Worm (Caenorhabditis elegans) whole organism, midembryonic: Measurements from ENCODE around the gene C01B10.3.

Experiments used
- T22C8.4 ChIP-seq: fragments of 200-800 bp; sonication (Bioruptor generic); IDR thresholded peaks from 2 replicates; pipeline ENCODE4 v1.3.6; 2022; ENCODE audit warnings: missing genetic modification characterization, missing compliant biosample characterization
- cog-1 ChIP-seq: sonication (generic microtip); optimal IDR thresholded peaks from 2 replicates; lab custom pipeline; 2016; ENCODE audit warnings: missing genetic modification characterization, missing compliant biosample characterization
- flt-1 ChIP-seq: fragments of 200-800 bp; sonication (Bioruptor generic); IDR thresholded peaks from 2 replicates; pipeline ENCODE4 v1.3.6; 2022; ENCODE audit warnings: missing genetic modification characterization, missing compliant biosample characterization
- klf-2 ChIP-seq: fragments of 200-800 bp; sonication (Bioruptor generic); conservative IDR thresholded peaks from 2 replicates; pipeline ENCODE4 v1.3.6; 2022; ENCODE audit warnings: missing genetic modification reagents, missing genetic modification characterization, missing compliant biosample characterization
- med-1 ChIP-seq: sonication (generic microtip); optimal IDR thresholded peaks from 2 replicates; lab custom pipeline; 2017; ENCODE audit warnings: missing genetic modification characterization, mild to moderate bottlenecking, missing compliant biosample characterization, antibody characterized with exemption, missing genetic modification reagents; ENCODE audit not compliant: insufficient read depth
- ref-1 ChIP-seq: fragments of 200-800 bp; sonication (Bioruptor generic); conservative IDR thresholded peaks from 2 replicates; pipeline ENCODE4 v1.3.6; 2022; ENCODE audit warnings: missing genetic modification reagents, missing genetic modification characterization, missing compliant biosample characterization
- tab-1 ChIP-seq: fragments of 200-800 bp; sonication (Bioruptor generic); IDR thresholded peaks from 2 replicates; pipeline ENCODE4 v1.3.6; 2022; ENCODE audit warnings: missing genetic modification characterization, missing compliant biosample characterization
- ztf-23 ChIP-seq: fragments of 200-800 bp; sonication (Bioruptor generic); IDR thresholded peaks from 2 replicates; pipeline ENCODE4 v1.3.6; 2022; ENCODE audit warnings: missing genetic modification reagents, missing genetic modification characterization, missing compliant biosample characterization
- ztf-29 ChIP-seq: fragments of 200-800 bp; sonication (Bioruptor generic); IDR thresholded peaks from 2 replicates; pipeline ENCODE4 v1.3.6; 2022; ENCODE audit warnings: missing genetic modification reagents, missing genetic modification characterization, missing compliant biosample characterization

C01B10.3 gene

DNA sequence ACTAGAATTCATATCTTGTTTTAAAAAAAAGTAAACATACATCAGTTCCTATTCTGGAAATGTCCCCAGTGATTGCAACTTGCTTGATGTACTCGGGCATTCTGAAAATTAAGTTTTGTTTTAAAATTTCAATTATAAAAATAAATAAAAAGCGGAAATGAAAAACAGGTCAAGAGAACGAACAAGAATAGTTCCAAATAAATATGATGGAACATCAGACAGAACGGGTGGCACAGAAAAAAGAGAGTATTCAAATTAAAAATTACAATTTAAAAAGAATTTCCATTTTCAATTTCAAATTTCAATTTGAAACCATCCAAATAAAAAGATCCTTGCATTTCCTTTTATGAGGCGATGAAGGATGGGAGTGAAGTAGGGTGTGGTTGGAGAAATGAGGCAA is at the start of gene C01B10.3:
Gene C01B10.3 (minus strand): TSS at position 101 of the 400 bp plus-strand sequence.
- TF ChIP-seq ztf-29 (GFP tag; lab: Robert Waterston, UW): no peak
- TF ChIP-seq med-1: no peak
- no peak for TF ChIP-seq T22C8.4 (GFP tag; lab: Robert Waterston, UW)
- no peak for TF ChIP-seq cog-1 (tag; lab: Kevin White, UChicago)
- TF ChIP-seq ztf-23 (GFP tag; lab: Robert Waterston, UW): no peak
- TF ChIP-seq ref-1 (GFP tag; lab: Robert Waterston, UW): no peak
- no peak for TF ChIP-seq flt-1
- TF ChIP-seq tab-1: no peak
- no peak for TF ChIP-seq klf-2 (GFP tag; lab: Robert Waterston, UW)

DNA sequence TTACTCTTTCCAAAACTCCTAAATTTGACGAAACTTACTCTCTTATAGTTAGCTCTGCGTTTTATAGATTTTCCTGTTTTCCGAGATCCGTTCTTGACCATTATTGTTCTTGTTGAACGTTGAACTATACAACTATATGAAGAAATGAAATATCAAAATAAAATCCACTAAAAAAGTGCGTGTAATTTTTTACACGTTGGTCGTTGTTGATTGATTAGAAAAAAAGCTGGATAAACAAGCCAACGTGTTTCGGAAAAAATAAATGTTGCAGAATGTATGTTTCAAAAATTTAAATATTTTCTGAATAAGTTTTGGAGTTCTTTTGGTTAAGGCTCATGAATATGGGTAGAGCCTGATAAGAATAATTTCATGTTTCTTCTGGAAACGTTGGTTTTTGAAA is 46.7 kb upstream of the C01B10.3 start, which contains the start of gene Y73B6A.1:
Gene Y73B6A.1 (minus strand): TSS at position 101 of the 400 bp plus-strand sequence.
- TF ChIP-seq med-1 (no peak), ztf-23 (GFP tag; lab: Robert Waterston, UW) (no peak), tab-1 (no peak), cog-1 (tag; lab: Kevin White, UChicago) (no peak), ztf-29 (GFP tag; lab: Robert Waterston, UW) (no peak)

DNA sequence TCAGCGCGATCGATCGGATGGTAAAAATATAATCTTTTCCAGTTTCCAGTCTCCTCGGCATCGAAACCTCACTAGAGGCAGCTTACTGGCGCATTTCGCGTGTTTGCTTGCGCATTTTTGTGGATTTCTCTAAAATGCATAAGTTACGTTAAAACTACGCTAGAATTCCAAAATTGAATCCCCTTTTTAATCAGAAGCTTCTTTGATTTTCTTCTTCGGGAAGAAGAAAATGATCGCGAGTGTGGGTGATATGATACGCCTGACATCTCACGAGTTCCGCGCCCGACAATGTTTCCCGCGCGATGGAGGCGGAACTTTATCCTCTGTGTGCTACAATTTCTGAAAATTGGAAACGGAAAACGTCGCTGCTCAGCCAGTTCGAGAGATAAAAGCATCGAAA is 43.2 kb upstream of the C01B10.3 start:
- no peak for TF ChIP-seq T22C8.4 (GFP tag; lab: Robert Waterston, UW)
- TF ChIP-seq tab-1: no peak
- no peak for TF ChIP-seq klf-2 (GFP tag; lab: Robert Waterston, UW)
- no peak for TF ChIP-seq ztf-29 (GFP tag; lab: Robert Waterston, UW)
- no peak for TF ChIP-seq ref-1 (GFP tag; lab: Robert Waterston, UW)
- no peak for TF ChIP-seq ztf-23 (GFP tag; lab: Robert Waterston, UW)
- TF ChIP-seq flt-1: no peak
- no peak for TF ChIP-seq med-1
- no peak for TF ChIP-seq cog-1 (tag; lab: Kevin White, UChicago)

DNA sequence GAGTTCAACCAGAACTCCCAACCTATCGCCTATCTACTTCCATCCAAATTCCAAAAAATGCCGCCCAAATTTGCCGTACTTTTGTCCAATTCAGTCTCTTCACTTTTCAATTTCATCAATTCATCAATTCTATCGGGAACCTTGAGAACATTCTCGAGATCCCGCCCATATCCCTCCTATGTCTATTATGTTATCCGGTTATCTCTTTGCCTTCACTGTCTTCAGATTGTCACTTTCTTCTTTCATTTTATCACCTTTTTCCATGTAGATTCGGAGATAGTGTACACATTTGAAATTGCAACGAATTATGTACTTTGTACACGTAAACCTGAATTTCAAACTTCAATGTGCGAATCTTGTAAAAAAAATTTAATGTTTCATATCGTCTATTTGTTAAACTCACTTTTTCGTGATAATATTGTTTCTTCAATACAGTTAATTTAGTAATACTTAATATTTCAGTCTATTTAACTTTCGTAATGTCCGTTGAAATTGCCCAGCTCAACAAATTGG is 36.4 kb upstream of the C01B10.3 start, which contains the start of gene C01B10.11:
Gene C01B10.11 (plus strand): TSS at position 463 of the 513 bp plus-strand sequence.
- no peak for TF ChIP-seq ref-1 (GFP tag; lab: Robert Waterston, UW)
- no peak for TF ChIP-seq ztf-29 (GFP tag; lab: Robert Waterston, UW)
- TF ChIP-seq ztf-23 (GFP tag; lab: Robert Waterston, UW): no peak
- no peak for TF ChIP-seq flt-1

DNA sequence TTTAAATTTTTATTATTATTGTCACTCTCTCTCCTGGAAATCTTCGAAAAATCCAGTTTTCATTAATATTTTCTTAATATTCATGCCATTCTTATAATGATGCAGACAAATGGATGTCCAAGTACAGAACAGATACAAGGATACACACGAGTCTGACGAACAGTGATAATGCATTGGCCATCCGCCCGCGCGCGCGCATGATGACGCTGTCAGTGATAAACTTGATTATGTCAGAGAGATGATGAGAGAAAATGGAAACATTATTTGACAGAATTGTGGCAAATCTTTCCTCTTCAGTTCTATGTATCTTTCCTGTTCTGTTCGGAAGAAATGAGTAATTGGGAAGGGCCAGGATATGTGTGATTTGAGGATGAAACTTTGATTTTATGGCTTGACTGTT is 34.6 kb upstream of the C01B10.3 start:
- TF ChIP-seq med-1 (no peak), ztf-23 (GFP tag; lab: Robert Waterston, UW) (no peak), ref-1 (GFP tag; lab: Robert Waterston, UW) (no peak), klf-2 (GFP tag; lab: Robert Waterston, UW) (no peak), tab-1 (no peak), T22C8.4 (GFP tag; lab: Robert Waterston, UW) (no peak), flt-1 (no peak), cog-1 (tag; lab: Kevin White, UChicago) (no peak), ztf-29 (GFP tag; lab: Robert Waterston, UW) (no peak)

DNA sequence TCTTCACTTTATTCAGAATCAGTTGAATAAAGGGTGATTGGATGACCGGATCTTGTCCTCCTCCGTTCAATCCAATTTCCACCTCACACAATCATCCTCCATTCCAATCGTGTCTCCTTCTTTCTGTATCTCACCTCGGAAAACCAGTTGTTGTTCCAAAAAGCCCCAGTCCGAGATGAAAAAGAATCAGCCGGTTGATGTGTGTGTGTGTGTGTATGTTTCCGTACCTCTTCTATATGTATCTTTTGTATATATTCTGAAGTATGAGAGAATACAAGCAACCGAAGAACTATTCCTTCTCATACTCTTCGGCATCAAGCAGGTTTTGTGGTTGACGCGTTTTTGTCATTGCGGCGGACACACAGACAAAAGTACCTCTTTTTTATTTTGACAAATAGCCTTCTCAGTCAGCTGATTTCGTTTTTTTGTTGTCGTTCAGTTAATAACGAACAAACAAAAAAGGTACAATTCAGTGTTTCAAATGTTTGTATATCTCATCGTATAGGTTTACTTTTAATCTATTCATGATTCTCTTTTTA is 32.6 kb upstream of the C01B10.3 start:
- TF ChIP-seq ztf-29 (GFP tag; lab: Robert Waterston, UW) (no peak), ztf-23 (GFP tag; lab: Robert Waterston, UW) (no peak), ref-1 (GFP tag; lab: Robert Waterston, UW) (no peak), tab-1 (no peak), flt-1 (no peak), T22C8.4 (GFP tag; lab: Robert Waterston, UW) (no peak), cog-1 (tag; lab: Kevin White, UChicago) (no peak), med-1 (no peak), klf-2 (GFP tag; lab: Robert Waterston, UW) (no peak)

DNA sequence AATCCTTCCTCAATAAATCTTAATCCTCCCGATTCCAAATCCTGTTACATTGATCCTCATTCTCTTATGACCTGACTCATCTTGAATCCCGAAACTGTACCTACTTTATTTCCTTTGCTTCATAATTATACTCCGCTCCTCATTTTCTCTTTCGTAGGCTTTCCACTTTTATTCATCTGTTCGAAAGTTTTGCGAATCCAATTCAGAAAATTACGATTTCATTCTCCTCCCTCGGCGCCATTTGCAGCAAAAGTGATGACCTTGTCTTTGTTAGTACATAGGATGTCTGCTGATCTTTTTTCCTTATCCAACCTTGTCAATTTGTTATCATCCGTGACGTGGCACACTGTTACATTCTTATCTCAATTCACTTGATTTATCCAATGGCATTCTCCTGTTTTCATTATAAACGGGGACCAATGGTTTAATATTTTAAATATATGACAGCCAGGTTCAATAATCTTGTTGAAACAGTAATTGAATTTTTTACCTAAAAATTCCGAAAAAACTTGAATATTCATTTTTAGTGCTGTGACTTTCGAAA is 31.4 kb upstream of the C01B10.3 start:
- TF ChIP-seq tab-1: no peak
- no peak for TF ChIP-seq med-1
- no peak for TF ChIP-seq ztf-29 (GFP tag; lab: Robert Waterston, UW)
- no peak for TF ChIP-seq ref-1 (GFP tag; lab: Robert Waterston, UW)
- TF ChIP-seq ztf-23 (GFP tag; lab: Robert Waterston, UW): no peak
- no peak for TF ChIP-seq T22C8.4 (GFP tag; lab: Robert Waterston, UW)
- TF ChIP-seq cog-1 (tag; lab: Kevin White, UChicago): no peak
- no peak for TF ChIP-seq klf-2 (GFP tag; lab: Robert Waterston, UW)
- no peak for TF ChIP-seq flt-1

DNA sequence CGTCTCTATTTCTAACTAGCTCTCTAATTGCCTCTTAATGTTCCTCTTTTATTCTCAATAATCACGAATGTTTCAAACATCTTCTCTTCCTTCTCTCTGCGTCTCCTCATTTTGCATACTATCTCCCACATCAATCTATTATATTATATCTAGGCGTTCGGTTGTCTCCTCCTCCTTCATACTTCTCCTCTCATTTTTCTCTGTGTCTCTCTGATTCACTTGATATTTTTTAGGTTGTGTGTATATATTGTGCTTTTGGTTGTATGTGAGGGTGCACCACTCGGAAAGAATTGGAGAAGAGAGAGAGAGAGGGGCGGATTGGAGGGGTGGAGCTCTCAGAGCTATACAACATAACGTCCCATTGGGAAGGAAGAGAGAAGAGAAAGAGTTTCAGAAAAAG is 27.5 kb upstream of the C01B10.3 start:
- TF ChIP-seq flt-1 (0 out of 2 replicates have a peak, but pooled peaks have one; percentile 37), med-1 (no peak), tab-1 (0 out of 2 replicates have a peak, but pooled peaks have one; percentile 19), ztf-23 (GFP tag; lab: Robert Waterston, UW) (peak; percentile 62), ztf-29 (GFP tag; lab: Robert Waterston, UW) (no peak), ref-1 (GFP tag; lab: Robert Waterston, UW) (no peak), T22C8.4 (GFP tag; lab: Robert Waterston, UW) (no peak), klf-2 (GFP tag; lab: Robert Waterston, UW) (no peak), cog-1 (tag; lab: Kevin White, UChicago) (peak; percentile 86)

DNA sequence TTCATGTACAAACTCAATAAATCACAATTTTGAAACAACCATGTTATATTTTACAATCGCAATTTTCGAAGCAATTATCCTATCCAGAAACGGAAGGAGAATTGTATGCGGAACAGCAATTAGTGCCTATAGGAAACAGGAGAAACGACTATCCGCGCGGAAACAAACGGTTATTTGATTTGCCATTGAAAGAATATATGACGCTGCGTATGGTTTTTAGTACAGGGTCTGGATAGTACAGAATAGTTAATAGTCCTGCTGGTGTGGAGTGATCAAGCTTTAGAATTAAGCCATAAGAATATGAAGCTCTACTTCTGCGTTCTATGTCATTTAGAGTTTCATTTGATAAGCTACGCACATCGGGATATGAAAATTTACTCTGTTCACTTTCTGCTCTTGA is 25.8 kb upstream of the C01B10.3 start:
- no peak for TF ChIP-seq flt-1
- TF ChIP-seq tab-1: no peak
- TF ChIP-seq ref-1 (GFP tag; lab: Robert Waterston, UW): no peak
- TF ChIP-seq ztf-29 (GFP tag; lab: Robert Waterston, UW): no peak
- no peak for TF ChIP-seq klf-2 (GFP tag; lab: Robert Waterston, UW)
- no peak for TF ChIP-seq T22C8.4 (GFP tag; lab: Robert Waterston, UW)
- TF ChIP-seq ztf-23 (GFP tag; lab: Robert Waterston, UW): no peak
- TF ChIP-seq cog-1 (tag; lab: Kevin White, UChicago): no peak
- no peak for TF ChIP-seq med-1
